Fruit fly (Drosophila melanogaster) whole organism, embryonic: Measurements from ENCODE around the gene Nepl13.
A peak's percentile ranks its signal among the peaks of the same experiment; 100 is the strongest.

Experiments used
- Ada2b ChIP-seq: fragments of 200-800 bp; sonication (Bioruptor generic); IDR thresholded peaks from 2 replicates; pipeline ENCODE4 v1.3.6; 2022; ENCODE audit warnings: missing biosample characterization, missing genetic modification characterization
- Atf-2 ChIP-seq: fragments of 200-800 bp; sonication (Bioruptor generic); optimal IDR thresholded peaks from 2 replicates; lab custom pipeline; 2016; ENCODE audit warnings: missing biosample characterization, missing genetic modification characterization
- Awh ChIP-seq: fragments of 200-800 bp; sonication (Bioruptor generic); IDR thresholded peaks from 2 replicates; pipeline ENCODE4, ENCODE4 v1.3.6; 2022; ENCODE audit warnings: missing biosample characterization, missing genetic modification characterization
- BtbVII ChIP-seq: fragments of 200-800 bp; sonication (Bioruptor generic); optimal IDR thresholded peaks from 3 replicates; lab custom pipeline; 2017; ENCODE audit warnings: missing biosample characterization, mild to moderate bottlenecking, missing genetic modification characterization
- CG10209 ChIP-seq: fragments of 200-800 bp; sonication (Bioruptor generic); optimal IDR thresholded peaks from 3 replicates; lab custom pipeline; 2017; ENCODE audit warnings: missing biosample characterization, mild to moderate bottlenecking, missing genetic modification characterization, missing genetic modification reagents
- CG10321 ChIP-seq: fragments of 200-800 bp; sonication (Bioruptor generic); IDR thresholded peaks from 2 replicates; pipeline ENCODE4 v1.3.6; 2022; ENCODE audit warnings: missing biosample characterization, missing genetic modification characterization
- CG13894 ChIP-seq: fragments of 200-800 bp; sonication (Bioruptor generic); optimal IDR thresholded peaks from 3 replicates; lab custom pipeline; 2018; ENCODE audit warnings: missing biosample characterization, mild to moderate bottlenecking, missing genetic modification characterization, moderate library complexity
- CG17385 ChIP-seq: fragments of 200-800 bp; sonication (Bioruptor generic); optimal IDR thresholded peaks from 3 replicates; lab custom pipeline; 2018; ENCODE audit warnings: missing biosample characterization, mild to moderate bottlenecking, missing genetic modification characterization
- CG3407 ChIP-seq: fragments of 200-800 bp; sonication (Bioruptor generic); optimal IDR thresholded peaks from 2 replicates; lab custom pipeline; 2018; ENCODE audit warnings: missing biosample characterization, mild to moderate bottlenecking, missing genetic modification characterization
- CG4854 ChIP-seq: fragments of 200-800 bp; sonication (Bioruptor generic); optimal IDR thresholded peaks from 2 replicates; lab custom pipeline; 2016; ENCODE audit warnings: missing biosample characterization, missing genetic modification characterization, inconsistent platforms
- CG6272 ChIP-seq: fragments of 200-800 bp; sonication (Bioruptor generic); IDR thresholded peaks from 2 replicates; pipeline ENCODE4 v1.3.6; 2022; ENCODE audit warnings: missing biosample characterization, missing genetic modification characterization
- CG6791 ChIP-seq: fragments of 200-800 bp; sonication (Bioruptor generic); IDR thresholded peaks from 3 replicates; pipeline ENCODE4 v1.3.6; 2022; ENCODE audit warnings: missing biosample characterization, missing genetic modification characterization; ENCODE audit not compliant: partially characterized antibody
- CG7786 ChIP-seq: fragments of 200-800 bp; sonication (Bioruptor generic); optimal IDR thresholded peaks from 2 replicates; lab custom pipeline; 2016; ENCODE audit warnings: missing biosample characterization, missing genetic modification characterization
- CG8359 ChIP-seq: fragments of 200-800 bp; sonication (Bioruptor generic); optimal IDR thresholded peaks from 2 replicates; lab custom pipeline; 2017; ENCODE audit warnings: missing biosample characterization, mild to moderate bottlenecking, missing genetic modification characterization, borderline replicate concordance
- CG9437 ChIP-seq: fragments of 200-800 bp; sonication (Bioruptor generic); optimal IDR thresholded peaks from 2 replicates; lab custom pipeline; 2018; ENCODE audit warnings: missing biosample characterization, mild to moderate bottlenecking, missing genetic modification characterization
- Dbx ChIP-seq: fragments of 200-800 bp; sonication (Bioruptor generic); IDR thresholded peaks from 3 replicates; pipeline ENCODE4 v1.3.6; 2022; ENCODE audit warnings: missing biosample characterization, missing genetic modification characterization
- Deaf1 ChIP-seq: fragments of 200-800 bp; optimal IDR thresholded peaks from 3 replicates; lab custom pipeline; 2019; ENCODE audit warnings: missing biosample characterization, mild to moderate bottlenecking, missing genetic modification characterization, moderate library complexity
- Dip3 ChIP-seq: fragments of 200-800 bp; sonication (Bioruptor generic); optimal IDR thresholded peaks from 3 replicates; lab custom pipeline; 2016; ENCODE audit warnings: missing biosample characterization, missing genetic modification characterization
- Gug ChIP-seq: fragments of 200-800 bp; sonication (Bioruptor generic); IDR thresholded peaks from 4 replicates; pipeline ENCODE4 v1.3.6; 2022; ENCODE audit warnings: missing biosample characterization, missing genetic modification characterization
- HmgZ ChIP-seq: fragments of 200-800 bp; sonication (Bioruptor generic); optimal IDR thresholded peaks from 2 replicates; lab custom pipeline; 2018; ENCODE audit warnings: missing biosample characterization, mild to moderate bottlenecking, missing genetic modification characterization
- Hr3 ChIP-seq: fragments of 200-800 bp; sonication (Bioruptor generic); optimal IDR thresholded peaks from 3 replicates; lab custom pipeline; 2016; ENCODE audit warnings: missing biosample characterization, missing genetic modification characterization
- NFAT ChIP-seq: fragments of 200-800 bp; sonication (Bioruptor generic); IDR thresholded peaks from 2 replicates; pipeline ENCODE4 v1.3.6; 2022; ENCODE audit warnings: missing biosample characterization, missing genetic modification characterization
- Optix ChIP-seq: fragments of 200-800 bp; sonication (Bioruptor generic); IDR thresholded peaks from 3 replicates; pipeline ENCODE4 v1.3.6; 2022; ENCODE audit warnings: missing biosample characterization, missing genetic modification characterization
- Ptx1 ChIP-seq: fragments of 200-800 bp; sonication (Bioruptor generic); IDR thresholded peaks from 2 replicates; pipeline ENCODE4 v1.3.6; 2022; ENCODE audit warnings: missing biosample characterization, missing genetic modification characterization
- Side ChIP-seq: fragments of 200-800 bp; sonication (Bioruptor generic); optimal IDR thresholded peaks from 2 replicates; lab custom pipeline; 2016; ENCODE audit warnings: missing biosample characterization, missing genetic modification characterization
- Sin3A ChIP-seq: fragments of >200 bp; optimal IDR thresholded peaks from 2 replicates; lab custom pipeline; 2018
- al ChIP-seq: fragments of 200-800 bp; sonication (Bioruptor generic); IDR thresholded peaks from 2 replicates; pipeline ENCODE4 v1.3.6; 2022; ENCODE audit warnings: missing biosample characterization, missing genetic modification characterization
- bab2 ChIP-seq: fragments of 200-800 bp; sonication (Bioruptor generic); optimal IDR thresholded peaks from 2 replicates; lab custom pipeline; 2016; ENCODE audit warnings: missing biosample characterization, missing genetic modification characterization
- cato ChIP-seq: fragments of 200-800 bp; sonication (Bioruptor generic); optimal IDR thresholded peaks from 2 replicates; lab custom pipeline; 2016; ENCODE audit warnings: missing biosample characterization, missing genetic modification characterization, borderline replicate concordance
- chinmo ChIP-seq: fragments of 200-800 bp; sonication (Bioruptor generic); IDR thresholded peaks from 4 replicates; pipeline ENCODE4 v1.3.6; 2022; ENCODE audit warnings: missing biosample characterization, missing genetic modification characterization; ENCODE audit not compliant: partially characterized antibody
- chn ChIP-seq: fragments of 200-800 bp; sonication (Bioruptor generic); optimal IDR thresholded peaks from 2 replicates; lab custom pipeline; 2016; ENCODE audit warnings: missing biosample characterization, missing genetic modification characterization
- corto ChIP-seq: fragments of 200-800 bp; sonication (Bioruptor generic); optimal IDR thresholded peaks from 2 replicates; lab custom pipeline; 2016; ENCODE audit warnings: missing biosample characterization, mild to moderate bottlenecking, missing genetic modification characterization, moderate library complexity
- crc ChIP-seq: fragments of 200-800 bp; sonication (Bioruptor generic); optimal IDR thresholded peaks from 2 replicates; lab custom pipeline; 2016; ENCODE audit warnings: missing biosample characterization, missing genetic modification characterization
- dmrt99B ChIP-seq: fragments of 200-800 bp; sonication (Bioruptor generic); optimal IDR thresholded peaks from 2 replicates; lab custom pipeline; 2018; ENCODE audit warnings: missing biosample characterization, mild to moderate bottlenecking, missing genetic modification characterization, moderate library complexity
- esg ChIP-seq: fragments of 200-800 bp; sonication (Bioruptor generic); conservative IDR thresholded peaks from 2 replicates; pipeline ENCODE4 v1.3.6; 2022; ENCODE audit warnings: missing biosample characterization, missing genetic modification characterization
- fd3F ChIP-seq: fragments of 200-800 bp; sonication (Bioruptor generic); optimal IDR thresholded peaks from 2 replicates; lab custom pipeline; 2018; ENCODE audit warnings: missing biosample characterization, mild to moderate bottlenecking, missing genetic modification characterization, moderate library complexity
- fd64A ChIP-seq: fragments of 200-800 bp; sonication (Bioruptor generic); optimal IDR thresholded peaks from 3 replicates; lab custom pipeline; 2018; ENCODE audit warnings: missing biosample characterization, mild to moderate bottlenecking, missing genetic modification characterization
- gt ChIP-seq: fragments of 200-800 bp; sonication (Bioruptor generic); IDR thresholded peaks from 2 replicates; pipeline ENCODE4 v1.3.6; 2022; ENCODE audit warnings: missing biosample characterization, missing genetic modification characterization
- ham ChIP-seq: fragments of 200-800 bp; sonication (Bioruptor generic); IDR thresholded peaks from 2 replicates; pipeline ENCODE4 v1.3.6; 2022; ENCODE audit warnings: missing biosample characterization, missing genetic modification characterization
- jumu ChIP-seq: fragments of 200-800 bp; sonication (Bioruptor generic); optimal IDR thresholded peaks from 3 replicates; lab custom pipeline; 2016; ENCODE audit warnings: missing biosample characterization, missing genetic modification characterization
- lab ChIP-seq: fragments of 200-800 bp; sonication (Bioruptor generic); optimal IDR thresholded peaks from 3 replicates; lab custom pipeline; 2017; ENCODE audit warnings: missing biosample characterization, missing genetic modification characterization, mild to moderate bottlenecking, moderate library complexity, missing genetic modification reagents
- lbe ChIP-seq: fragments of 200-800 bp; sonication (Bioruptor generic); optimal IDR thresholded peaks from 2 replicates; lab custom pipeline; 2016; ENCODE audit warnings: missing biosample characterization, mild to moderate bottlenecking, missing genetic modification characterization
- lmd ChIP-seq: fragments of 200-800 bp; sonication (Bioruptor generic); IDR thresholded peaks from 2 replicates; pipeline ENCODE4 v1.3.6; 2022; ENCODE audit warnings: missing biosample characterization, missing genetic modification characterization
- odd ChIP-seq: fragments of 200-800 bp; sonication (Bioruptor generic); optimal IDR thresholded peaks from 2 replicates; lab custom pipeline; 2017; ENCODE audit warnings: missing biosample characterization, mild to moderate bottlenecking, missing genetic modification characterization
- otp ChIP-seq: fragments of 200-800 bp; sonication (Bioruptor generic); IDR thresholded peaks from 3 replicates; pipeline ENCODE4, ENCODE4 v1.3.6; 2022; ENCODE audit warnings: missing biosample characterization, missing genetic modification characterization
- pzg ChIP-seq: fragments of 200-800 bp; sonication (Bioruptor generic); optimal IDR thresholded peaks from 3 replicates; lab custom pipeline; 2018; ENCODE audit warnings: missing biosample characterization, mild to moderate bottlenecking, missing genetic modification characterization, moderate library complexity
- ro ChIP-seq: fragments of 200-800 bp; sonication (Bioruptor generic); IDR thresholded peaks from 2 replicates; pipeline ENCODE4 v1.3.6; 2022; ENCODE audit warnings: missing biosample characterization, missing genetic modification characterization
- sima ChIP-seq: fragments of 200-800 bp; sonication (Bioruptor generic); optimal IDR thresholded peaks from 2 replicates; lab custom pipeline; 2016; ENCODE audit warnings: missing biosample characterization, missing genetic modification characterization
- tin ChIP-seq: fragments of 200-800 bp; sonication (Bioruptor generic); optimal IDR thresholded peaks from 3 replicates; lab custom pipeline; 2016; ENCODE audit warnings: missing biosample characterization, missing genetic modification characterization

The Nepl13 gene

dm6 chr3R:22753895-22754774, 6.7 kb downstream of the Nepl13 start (continued):
- TF ChIP-seq lbe (GFP tag; lab: Kevin White, UChicago) = no peak
- no peak for TF ChIP-seq gt
- peak; percentile 36; the same call in 1 of the 3 replicates for TF ChIP-seq otp (GFP tag; lab: Robert Waterston, UW)
- TF ChIP-seq Gug (GFP tag; lab: Robert Waterston, UW) = peak; percentile 79
- peak; percentile 89; the same call in 2 of the 4 replicates for TF ChIP-seq chinmo
- TF ChIP-seq chn (GFP tag; lab: Kevin White, UChicago) = no peak
- peak; percentile 17; the same call in 1 of the 2 replicates for TF ChIP-seq al (GFP tag; lab: Robert Waterston, UW)
- TF ChIP-seq crc (GFP tag; lab: Kevin White, UChicago) = peak; percentile 48
- peak; percentile 6 for TF ChIP-seq odd
- TF ChIP-seq Side (GFP tag; lab: Kevin White, UChicago) = peak; percentile 29
- peak; percentile 49 for TF ChIP-seq CG17385
- TF ChIP-seq NFAT (GFP tag; lab: Robert Waterston, UW) = peak; percentile 79
- no peak; the same call in 1 of the 2 replicates for TF ChIP-seq ro (GFP tag; lab: Robert Waterston, UW)
- 0 out of 2 replicates have a peak, but pooled peaks have one; percentile 20 for TF ChIP-seq Awh (GFP tag; lab: Robert Waterston, UW)
- TF ChIP-seq esg (GFP tag; lab: Robert Waterston, UW) = peak; percentile 42
- peak; percentile 95 for TF ChIP-seq Deaf1 (tag; lab: Kevin White, UChicago)
- peak; percentile 45 for TF ChIP-seq jumu (GFP tag; lab: Kevin White, UChicago)
- 0 out of 3 replicates have a peak, but pooled peaks have one; percentile 14 for TF ChIP-seq CG6791 (GFP tag; lab: Robert Waterston, UW)
- peak; percentile 57 for TF ChIP-seq Ada2b
- TF ChIP-seq fd64A (GFP tag; lab: Kevin White, UChicago) = peak; percentile 46
- TF ChIP-seq CG6272 (GFP tag; lab: Robert Waterston, UW) = peak; percentile 52; the same call in 1 of the 2 replicates
- TF ChIP-seq CG10321 = no peak
- peak; percentile 54 for TF ChIP-seq tin (GFP tag; lab: Kevin White, UChicago)
- TF ChIP-seq dmrt99B = peak; percentile 72
- TF ChIP-seq cato (GFP tag; lab: Kevin White, UChicago) = no peak
- TF ChIP-seq Atf-2 = peak; percentile 55
- TF ChIP-seq CG10209 (GFP tag; lab: Kevin White, UChicago) = peak; percentile 61
- no peak for TF ChIP-seq corto
- TF ChIP-seq CG7786 (GFP tag; lab: Kevin White, UChicago) = peak; percentile 37
- TF ChIP-seq CG9437 = peak; percentile 81
- TF ChIP-seq CG3407 (GFP tag; lab: Kevin White, UChicago) = peak; percentile 46
- no peak for TF ChIP-seq CG4854 (GFP tag; lab: Kevin White, UChicago)
- TF ChIP-seq Dip3 (GFP tag; lab: Kevin White, UChicago) = peak; percentile 3
- no peak for TF ChIP-seq pzg
- TF ChIP-seq BtbVII (GFP tag; lab: Kevin White, UChicago) = peak; percentile 53
- TF ChIP-seq Dbx (GFP tag; lab: Robert Waterston, UW) = peak; percentile 78
- TF ChIP-seq sima (GFP tag; lab: Kevin White, UChicago) = no peak
- no peak for TF ChIP-seq HmgZ (tag; lab: Kevin White, UChicago)
- TF ChIP-seq CG13894 = peak; percentile 9
- peak; percentile 35 for TF ChIP-seq bab2
- TF ChIP-seq CG8359 (GFP tag; lab: Kevin White, UChicago) = no peak
- peak; percentile 60 for TF ChIP-seq Hr3 (GFP tag; lab: Kevin White, UChicago)
- no peak for TF ChIP-seq Sin3A
- peak; percentile 54 for TF ChIP-seq lmd
- peak; percentile 28 for TF ChIP-seq fd3F (GFP tag; lab: Kevin White, UChicago)
- TF ChIP-seq lab (GFP tag; lab: Kevin White, UChicago) = peak; percentile 44
- peak; percentile 34; the same call in 1 of the 3 replicates for TF ChIP-seq Optix (GFP tag; lab: Robert Waterston, UW)
- no peak for TF ChIP-seq ham (GFP tag; lab: Robert Waterston, UW)
- peak; percentile 65 for TF ChIP-seq Ptx1 (GFP tag; lab: Robert Waterston, UW)
